Worm (Caenorhabditis elegans) whole organism, L4 larva: ENCODE measurements around the gene F44E7.9.

ENCODE experiments used
- ZK546.5 ChIP-seq, 2 experiments: sonication (generic microtip); optimal IDR thresholded peaks; 2 replicates each; lab custom pipeline; 2017; ENCODE audit warnings: missing biosample characterization in 2 of 2, missing genetic modification characterization in 2 of 2
- ctbp-1 ChIP-seq: fragments of 200-800 bp; sonication (Bioruptor generic); IDR thresholded peaks from 2 replicates; pipeline ENCODE4 v1.3.6; 2022; ENCODE audit warnings: missing genetic modification reagents, missing genetic modification characterization, missing compliant biosample characterization
- daf-19 ChIP-seq: fragments of 200-800 bp; sonication (Bioruptor generic); conservative IDR thresholded peaks from 2 replicates; pipeline ENCODE4 v1.3.6; 2022; ENCODE audit warnings: missing genetic modification characterization, missing compliant biosample characterization
- nhr-42 ChIP-seq: fragments of 200-800 bp; sonication (Bioruptor generic); IDR thresholded peaks from 2 replicates; pipeline ENCODE4 v1.3.6; 2022; ENCODE audit warnings: missing genetic modification characterization, missing compliant biosample characterization
- unc-39 ChIP-seq: sonication (generic microtip); optimal IDR thresholded peaks from 2 replicates; lab custom pipeline; 2017; ENCODE audit warnings: missing biosample characterization, missing genetic modification characterization

DNA sequence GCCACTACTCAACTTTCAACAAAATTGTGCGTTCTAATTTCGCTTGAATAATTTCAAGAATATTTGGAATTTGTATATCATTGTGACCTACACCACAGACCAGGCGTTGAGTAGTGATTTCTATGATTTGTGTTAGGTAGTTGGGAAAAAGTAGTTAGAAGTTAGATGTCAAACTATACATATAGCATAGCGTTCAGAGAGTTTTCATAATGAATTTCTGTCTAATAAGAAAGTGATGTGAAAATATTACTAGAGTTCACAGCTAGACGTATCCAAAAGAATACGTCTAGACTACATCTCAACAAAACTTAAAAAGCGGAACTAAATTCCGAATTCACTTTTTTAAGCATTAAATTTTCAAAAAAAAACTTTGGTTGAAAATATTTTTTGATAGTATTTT lies 44.4 kb downstream of the F44E7.9 start:
- TF ChIP-seq ZK546.5 (tag; optimal IDR thresholded peaks at IDR 0.05; lab: Kevin White, UChicago) (no peak), ctbp-1 (no peak), unc-39 (no peak), nhr-42 (GFP tag; lab: Robert Waterston, UW) (no peak), daf-19 (GFP tag; lab: Robert Waterston, UW) (no peak)
